Worm (Caenorhabditis elegans) whole organism, mixed stage, embryonic: ENCODE data around the gene unc-7.

Source experiments
- M03D4.4 ChIP-seq: sonication (generic microtip); optimal IDR thresholded peaks from 2 replicates; lab custom pipeline; 2017; ENCODE audit warnings: mild to moderate bottlenecking, missing genetic modification characterization, missing compliant biosample characterization
- bed-3 ChIP-seq: fragments of 200-800 bp; sonication (Bioruptor generic); optimal IDR thresholded peaks from 3 replicates; lab custom pipeline; 2018; ENCODE audit warnings: mild to moderate bottlenecking, missing genetic modification characterization, moderate library complexity, missing compliant biosample characterization
- blmp-1 ChIP-seq: fragments of 150-350 bp; optimal IDR thresholded peaks from 2 replicates; lab custom pipeline; 2014; ENCODE audit warnings: missing biosample characterization, missing genetic modification characterization
- ceh-39 ChIP-seq: fragments of 150-350 bp; optimal IDR thresholded peaks from 2 replicates; lab custom pipeline; 2014; ENCODE audit warnings: missing biosample characterization, missing genetic modification characterization
- ceh-43 ChIP-seq: fragments of 200-800 bp; sonication (Bioruptor generic); optimal IDR thresholded peaks from 2 replicates; lab custom pipeline; 2018; ENCODE audit warnings: mild to moderate bottlenecking, missing genetic modification characterization, moderate library complexity, missing compliant biosample characterization
- ceh-83 ChIP-seq: fragments of 200-800 bp; sonication (Bioruptor generic); optimal IDR thresholded peaks from 2 replicates; lab custom pipeline; 2018; ENCODE audit warnings: mild to moderate bottlenecking, missing genetic modification characterization, missing compliant biosample characterization
- ces-1 ChIP-seq: fragments of 150-350 bp; optimal IDR thresholded peaks from 2 replicates; lab custom pipeline; 2014; ENCODE audit warnings: missing biosample characterization, missing genetic modification reagents, missing genetic modification characterization
- cnd-1 ChIP-seq: fragments of 200-800 bp; sonication (Bioruptor generic); optimal IDR thresholded peaks from 2 replicates; lab custom pipeline; 2018; ENCODE audit warnings: mild to moderate bottlenecking, missing genetic modification characterization, missing compliant biosample characterization
- drap-1 ChIP-seq: fragments of 200-800 bp; sonication (Bioruptor generic); optimal IDR thresholded peaks from 3 replicates; lab custom pipeline; 2018; ENCODE audit warnings: mild to moderate bottlenecking, missing genetic modification characterization, missing compliant biosample characterization
- elt-1 ChIP-seq: sonication (generic microtip); optimal IDR thresholded peaks from 2 replicates; lab custom pipeline; 2017; ENCODE audit warnings: missing genetic modification characterization, mild to moderate bottlenecking, missing compliant biosample characterization, antibody characterized with exemption, moderate library complexity, borderline replicate concordance; ENCODE audit not compliant: insufficient read depth
- elt-3 ChIP-seq: fragments of 150-350 bp; optimal IDR thresholded peaks from 2 replicates; lab custom pipeline; 2014; ENCODE audit warnings: missing biosample characterization, missing genetic modification characterization
- flh-1 ChIP-seq: fragments of 200-800 bp; sonication (Bioruptor generic); optimal IDR thresholded peaks from 2 replicates; lab custom pipeline; 2018; ENCODE audit warnings: mild to moderate bottlenecking, missing genetic modification characterization, moderate library complexity, missing compliant biosample characterization
- ham-2 ChIP-seq: fragments of 200-800 bp; sonication (Bioruptor generic); optimal IDR thresholded peaks from 2 replicates; lab custom pipeline; 2018; ENCODE audit warnings: mild to moderate bottlenecking, missing genetic modification characterization, missing compliant biosample characterization
- hlh-1 ChIP-seq: fragments of 150-350 bp; optimal IDR thresholded peaks from 2 replicates; lab custom pipeline; 2014; ENCODE audit warnings: missing biosample characterization, missing genetic modification reagents, missing genetic modification characterization
- lin-13 ChIP-seq: fragments of 150-350 bp; optimal IDR thresholded peaks from 2 replicates; lab custom pipeline; 2014; ENCODE audit warnings: missing biosample characterization, missing genetic modification characterization
- lin-32 ChIP-seq: fragments of 200-800 bp; sonication (Bioruptor generic); optimal IDR thresholded peaks from 2 replicates; lab custom pipeline; 2018; ENCODE audit warnings: mild to moderate bottlenecking, missing genetic modification characterization, missing compliant biosample characterization
- lsy-2 ChIP-seq: fragments of 150-350 bp; optimal IDR thresholded peaks from 2 replicates; lab custom pipeline; 2014; ENCODE audit warnings: missing biosample characterization, missing genetic modification characterization
- mab-5 ChIP-seq: fragments of 150-350 bp; optimal IDR thresholded peaks from 2 replicates; lab custom pipeline; 2014; ENCODE audit warnings: missing biosample characterization, missing genetic modification characterization
- mep-1 ChIP-seq: fragments of 150-350 bp; optimal IDR thresholded peaks from 2 replicates; lab custom pipeline; 2017; ENCODE audit warnings: missing biosample characterization, missing genetic modification reagents, missing genetic modification characterization, inconsistent platforms
- mls-2 ChIP-seq: sonication (generic microtip); optimal IDR thresholded peaks from 2 replicates; lab custom pipeline; 2016; ENCODE audit warnings: mild to moderate bottlenecking, missing genetic modification characterization, moderate library complexity, missing compliant biosample characterization
- nhr-12 ChIP-seq: fragments of 150-350 bp; optimal IDR thresholded peaks from 2 replicates; lab custom pipeline; 2014; ENCODE audit warnings: missing biosample characterization, missing genetic modification characterization
- nhr-2 ChIP-seq: fragments of 150-350 bp; optimal IDR thresholded peaks from 2 replicates; lab custom pipeline; 2014; ENCODE audit warnings: missing biosample characterization, missing genetic modification characterization
- nhr-237 ChIP-seq: fragments of 150-350 bp; optimal IDR thresholded peaks from 2 replicates; lab custom pipeline; 2014; ENCODE audit warnings: missing biosample characterization, missing genetic modification characterization
- nhr-28 ChIP-seq: fragments of 150-350 bp; optimal IDR thresholded peaks from 2 replicates; lab custom pipeline; 2014; ENCODE audit warnings: missing biosample characterization, missing genetic modification characterization
- nhr-76 ChIP-seq: sonication (generic microtip); optimal IDR thresholded peaks from 2 replicates; lab custom pipeline; 2017; ENCODE audit warnings: missing biosample characterization, missing genetic modification characterization
- pha-4 ChIP-seq: fragments of 150-350 bp; optimal IDR thresholded peaks from 2 replicates; lab custom pipeline; 2018; ENCODE audit warnings: missing biosample characterization, missing genetic modification reagents, missing genetic modification characterization
- sem-2 ChIP-seq: fragments of 200-800 bp; sonication (Bioruptor generic); optimal IDR thresholded peaks from 2 replicates; lab custom pipeline; 2018; ENCODE audit warnings: mild to moderate bottlenecking, missing genetic modification characterization, missing compliant biosample characterization
- snpc-4 ChIP-seq: fragments of 150-350 bp; optimal IDR thresholded peaks from 2 replicates; lab custom pipeline; 2014; ENCODE audit warnings: missing biosample characterization, missing genetic modification characterization
- tbx-8 ChIP-seq: fragments of 200-800 bp; sonication (Bioruptor generic); optimal IDR thresholded peaks from 2 replicates; lab custom pipeline; 2018; ENCODE audit warnings: mild to moderate bottlenecking, missing genetic modification characterization, moderate library complexity, missing compliant biosample characterization
- unc-120 ChIP-seq: sonication (generic microtip); optimal IDR thresholded peaks from 2 replicates; lab custom pipeline; 2017; ENCODE audit warnings: missing genetic modification characterization, missing compliant biosample characterization; ENCODE audit not compliant: poor library complexity, severe bottlenecking
- unc-39 ChIP-seq: fragments of 150-350 bp; optimal IDR thresholded peaks from 2 replicates; lab custom pipeline; 2014; ENCODE audit warnings: missing biosample characterization, missing genetic modification characterization
- unc-62 ChIP-seq: fragments of 150-350 bp; optimal IDR thresholded peaks from 2 replicates; lab custom pipeline; 2014; ENCODE audit warnings: missing biosample characterization, missing genetic modification reagents, missing genetic modification characterization
- ztf-11 ChIP-seq: fragments of 150-350 bp; optimal IDR thresholded peaks from 2 replicates; lab custom pipeline; 2014; ENCODE audit warnings: missing biosample characterization, missing genetic modification characterization

unc-7 gene

DNA sequence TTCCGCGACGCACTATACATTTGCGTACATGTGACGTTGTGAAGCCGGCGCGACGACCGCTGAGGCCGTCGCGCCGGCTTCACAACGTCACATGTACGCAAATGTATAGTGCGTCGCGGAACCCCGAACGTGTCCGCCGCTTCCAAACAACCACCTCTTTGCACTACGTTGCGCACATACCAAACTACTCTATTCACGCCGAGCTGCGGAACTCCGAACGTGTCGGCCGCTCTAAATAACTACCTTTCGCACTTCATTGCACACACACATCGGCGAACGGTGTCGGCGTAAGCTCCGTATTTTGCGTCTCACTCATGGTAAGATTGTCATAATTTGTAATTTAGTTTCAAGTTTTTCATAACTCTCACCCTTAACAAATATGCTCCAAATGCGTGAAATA lies 35.4 kb downstream of the unc-7 start:
- TF ChIP-seq lin-13 (tag; lab: Kevin White, UChicago) (no peak), cnd-1 (tag; lab: Kevin White, UChicago) (no peak), nhr-237 (no peak), unc-39 (tag; lab: Kevin White, UChicago) (no peak), lsy-2 (tag; lab: Kevin White, UChicago) (no peak), elt-3 (tag; lab: Kevin White, UChicago) (no peak), flh-1 (GFP tag; lab: Kevin White, UChicago) (no peak), elt-1 (tag; lab: Kevin White, UChicago) (no peak), bed-3 (no peak), nhr-76 (no peak), ceh-43 (GFP tag; lab: Kevin White, UChicago) (no peak), nhr-2 (tag; lab: Kevin White, UChicago) (no peak), nhr-12 (tag; lab: Kevin White, UChicago) (no peak), M03D4.4 (no peak), snpc-4 (no peak), ceh-39 (tag; lab: Kevin White, UChicago) (no peak), tbx-8 (GFP tag; lab: Kevin White, UChicago) (no peak), mep-1 (tag; lab: Kevin White, UChicago) (no peak)

ce11 chrX:15107747-15108252 lies 39.7 kb downstream of the unc-7 start, which contains the start of gene mlt-9:
Gene mlt-9, minus strand, starts transcription at chrX:15107797.
- TF ChIP-seq elt-1 (tag; lab: Kevin White, UChicago) = peak; percentile 12
- TF ChIP-seq ham-2 = peak; percentile 63
- TF ChIP-seq sem-2 = no peak
- TF ChIP-seq nhr-76 = no peak
- TF ChIP-seq drap-1 (GFP tag; lab: Kevin White, UChicago) = no peak
- TF ChIP-seq mab-5 (tag; lab: Kevin White, UChicago) = no peak
- TF ChIP-seq ceh-83 (GFP tag; lab: Kevin White, UChicago) = no peak
- no peak for TF ChIP-seq cnd-1 (tag; lab: Kevin White, UChicago)

ce11 chrX:15104963-15105493 lies 42.5 kb downstream of the unc-7 start:
- peak; percentile 28 for TF ChIP-seq blmp-1 (tag; lab: Kevin White, UChicago)
- no peak for TF ChIP-seq bed-3
- no peak for TF ChIP-seq nhr-28 (tag; lab: Kevin White, UChicago)

- TF ChIP-seq pha-4 (tag; lab: Kevin White, UChicago) (no peak), ham-2 (no peak), ztf-11 (tag; lab: Kevin White, UChicago) (no peak)
Observed at ce11 chrX:15103481-15103880, 44.1 kb downstream of the unc-7 start.

ce11 chrX:15100369-15100963 lies 47.1 kb downstream of the unc-7 start, which contains the start of gene dhhc-1:
Gene dhhc-1, minus strand, starts transcription at chrX:15100419.
- no peak for TF ChIP-seq bed-3
- TF ChIP-seq nhr-2 (tag; lab: Kevin White, UChicago) = peak; percentile 15
- TF ChIP-seq unc-62 (GFP tag; lab: Kevin White, UChicago) = peak; percentile 28
- no peak for TF ChIP-seq lin-13 (tag; lab: Kevin White, UChicago)
- TF ChIP-seq unc-120 (tag; lab: Kevin White, UChicago) = peak; percentile 69
- peak; percentile 65 for TF ChIP-seq mls-2 (tag; lab: Kevin White, UChicago)
- TF ChIP-seq mep-1 (tag; lab: Kevin White, UChicago) = peak; percentile 56
- peak; percentile 69 for TF ChIP-seq lin-32 (GFP tag; lab: Kevin White, UChicago)
- TF ChIP-seq hlh-1 (tag; lab: Kevin White, UChicago) = peak; percentile 69
- peak; percentile 84 for TF ChIP-seq cnd-1 (tag; lab: Kevin White, UChicago)
- peak; percentile 41 for TF ChIP-seq ces-1 (GFP tag; lab: Kevin White, UChicago)
- no peak for TF ChIP-seq mab-5 (tag; lab: Kevin White, UChicago)
- TF ChIP-seq, all 35 proteins: peak for 9
